Fruit fly (Drosophila melanogaster): Measurements from ENCODE around the gene Sfp65A.

DNA sequence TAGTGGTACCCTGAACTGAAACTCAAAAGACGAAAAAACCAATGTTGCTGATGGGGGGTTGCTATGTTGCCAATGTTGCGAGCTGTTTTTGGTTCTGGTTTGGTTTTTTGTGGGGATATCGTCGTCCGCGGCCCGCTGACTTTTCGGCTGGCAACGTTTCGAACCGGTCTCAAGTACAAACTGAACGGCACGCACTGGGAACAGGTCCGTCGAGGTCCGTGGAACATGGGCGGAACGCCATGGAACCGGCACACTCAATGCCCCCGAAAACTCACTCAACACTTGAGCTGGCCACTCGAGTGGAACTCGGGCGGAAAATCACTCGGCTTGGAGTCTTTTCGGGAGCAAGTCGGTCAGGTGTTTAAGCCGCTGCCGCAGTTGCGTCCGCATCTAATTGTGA is 2.2 kb downstream of the Sfp65A start, which contains the start of gene CG13300:
- TF ChIP-seq Crg-1 (GFP tag; optimal IDR thresholded peaks at IDR 0.05) (no peak), toe (GFP tag; optimal IDR thresholded peaks at IDR 0.05) (no peak), kay (GFP tag; ENCODE audit: borderline replicate concordance) (no peak), CG12768 (GFP tag; optimal IDR thresholded peaks at IDR 0.05) (no peak), pad (GFP tag; optimal IDR thresholded peaks at IDR 0.05) (no peak), cnc (optimal IDR thresholded peaks at IDR 0.05) (no peak), Hr96 (GFP tag; optimal IDR thresholded peaks at IDR 0.05) (no peak), Mnt (GFP tag; optimal IDR thresholded peaks at IDR 0.05) (no peak), CG7101 (tag; optimal IDR thresholded peaks at IDR 0.05) (no peak), CG7045 (GFP tag; optimal IDR thresholded peaks at IDR 0.05) (no peak), cic (GFP tag; optimal IDR thresholded peaks at IDR 0.05) (no peak), tj (GFP tag; optimal IDR thresholded peaks at IDR 0.05) (no peak), CG5204 (GFP tag; optimal IDR thresholded peaks at IDR 0.05) (no peak)
